Fruit fly (Drosophila melanogaster) S2 (cell line): ENCODE results near the gene CG1910.

Experiments
- CG8478 ChIP-seq: fragments of >200 bp; optimal IDR thresholded peaks from 2 replicates; lab custom pipeline; 2018
- CTCF ChIP-seq, 2 experiments: fragments of >200 bp; optimal IDR thresholded peaks; 2 replicates each; lab custom pipeline; 2018

DNA sequence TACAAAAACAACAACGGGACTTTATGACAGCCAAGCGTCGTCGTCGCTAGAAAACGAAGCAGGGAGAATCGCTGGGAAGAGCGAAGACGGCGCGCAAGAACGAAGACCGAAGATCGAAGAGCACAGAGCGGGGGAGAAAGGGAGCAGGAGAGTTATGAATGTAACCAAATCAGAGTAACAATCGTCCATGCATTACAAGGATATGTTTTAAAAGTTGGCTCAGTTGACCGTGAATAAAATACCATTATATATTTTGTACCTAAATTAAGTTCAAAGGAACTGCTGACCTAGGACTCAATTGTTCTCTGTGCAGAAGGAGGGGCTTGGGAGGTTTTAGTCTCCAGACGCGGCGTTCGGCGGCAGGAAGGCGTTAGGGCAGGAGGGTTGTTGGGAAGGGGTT, 26.0 kb upstream of the CG1910 start:
- TF ChIP-seq CTCF (optimal IDR thresholded peaks at IDR 0.05; lab: Kevin White, UChicago) (no peak), CG8478 (lab: Kevin White, UChicago) (no peak)
